Fruit fly (Drosophila melanogaster) whole organism, wandering third instar larva: ENCODE results near the gene ppk16.

Experiments
- dmrt93B ChIP-seq: fragments of 200-800 bp; sonication (Bioruptor generic); optimal IDR thresholded peaks from 2 replicates; lab custom pipeline; 2018; ENCODE audit warnings: missing biosample characterization, mild to moderate bottlenecking, missing genetic modification characterization
- sv ChIP-seq: fragments of 200-800 bp; sonication (Bioruptor generic); optimal IDR thresholded peaks from 3 replicates; lab custom pipeline; 2016; ENCODE audit warnings: missing biosample characterization, missing genetic modification characterization
- usp ChIP-seq: fragments of >200 bp; optimal IDR thresholded peaks from 2 replicates; lab custom pipeline; 2017; ENCODE audit warnings: missing biosample characterization, missing genetic modification characterization

DNA sequence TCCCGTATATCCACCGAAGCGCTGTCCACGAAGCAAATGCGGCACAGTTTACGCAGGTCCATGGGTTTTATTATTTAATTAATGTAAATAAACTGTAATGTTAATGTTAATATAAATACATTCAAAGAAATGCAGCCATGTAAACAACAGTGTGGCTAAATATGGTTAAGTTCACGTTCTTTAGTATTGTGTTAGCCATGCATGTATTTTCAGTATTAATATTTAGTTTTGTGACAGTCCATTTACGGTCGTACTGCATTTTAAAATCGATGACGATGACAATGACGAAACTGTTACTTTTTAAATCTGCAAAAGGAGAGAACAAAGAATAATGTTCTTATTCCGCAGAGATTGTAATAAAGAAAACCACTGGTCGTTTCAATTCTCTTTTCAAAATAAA is 18.1 kb upstream of the ppk16 start, which contains the start of gene CG13123:
- no peak for TF ChIP-seq dmrt93B (GFP tag; lab: Kevin White, UChicago)
- TF ChIP-seq usp, result no peak
- TF ChIP-seq sv, result no peak
